Fruit fly (Drosophila melanogaster): ENCODE results near the gene Diedel.

DNA sequence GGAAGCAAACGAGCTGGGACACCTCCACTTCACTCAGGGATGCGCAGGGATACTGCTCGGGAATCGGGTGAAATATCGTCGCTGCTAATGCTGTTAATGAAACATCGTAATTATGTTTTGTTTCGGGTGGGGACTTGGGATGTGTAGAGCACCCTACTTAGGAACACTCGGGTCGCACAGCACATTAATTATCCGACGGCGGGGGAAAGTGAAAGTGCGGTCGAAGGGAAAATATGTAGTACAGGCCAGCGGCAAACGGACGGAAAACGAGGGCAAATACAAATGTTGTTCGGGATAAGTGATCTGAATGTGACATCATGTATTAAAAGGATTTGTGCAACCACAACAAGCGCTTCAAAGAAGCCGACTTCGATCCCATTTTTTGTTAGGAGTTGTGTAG is 17.8 kb downstream of the Diedel start:
- TF ChIP-seq danr (GFP tag; IDR thresholded peaks at IDR 0.05) (no peak), Abd-B (GFP tag; optimal IDR thresholded peaks at IDR 0.05) (no peak), CG1832 (GFP tag; optimal IDR thresholded peaks at IDR 0.05) (no peak), CG12391 (tag; optimal IDR thresholded peaks at IDR 0.05) (no peak), D (optimal IDR thresholded peaks at IDR 0.05) (no peak), D (GFP tag; optimal IDR thresholded peaks at IDR 0.05) (no peak), CG43689 (GFP tag; IDR thresholded peaks at IDR 0.05) (no peak), CG31388 (GFP tag; optimal IDR thresholded peaks at IDR 0.05) (no peak), MESR4 (GFP tag; optimal IDR thresholded peaks at IDR 0.05) (no peak), grau (tag; optimal IDR thresholded peaks at IDR 0.05) (no peak), CG42726 (GFP tag; IDR thresholded peaks at IDR 0.05; ENCODE audit: partially characterized antibody) (no peak), CG4820 (GFP tag; optimal IDR thresholded peaks at IDR 0.05) (no peak), gsb-n (tag; optimal IDR thresholded peaks at IDR 0.05) (no peak), Hey (tag; optimal IDR thresholded peaks at IDR 0.05) (no peak), CG2199 (GFP tag; IDR thresholded peaks at IDR 0.05) (no peak)
